Fruit fly (Drosophila melanogaster): Measurements from ENCODE around the gene gce.

gce gene

dm6 chrX:15296969-15297816 lies at the start of gene gce:
TSS of gene gce (plus strand) at chrX:15297766.
- TF ChIP-seq EcR (GFP tag; optimal IDR thresholded peaks at IDR 0.05): no peak
- no peak for TF ChIP-seq usp (GFP tag; optimal IDR thresholded peaks at IDR 0.05)
- TF ChIP-seq CG8478 (optimal IDR thresholded peaks at IDR 0.05): no peak
- no peak for TF ChIP-seq psq (optimal IDR thresholded peaks at IDR 0.05)
- no peak for TF ChIP-seq pan (optimal IDR thresholded peaks at IDR 0.05)
- TF ChIP-seq Dll (optimal IDR thresholded peaks at IDR 0.05): no peak

- no peak for TF ChIP-seq psq (optimal IDR thresholded peaks at IDR 0.05)
- TF ChIP-seq EcR (GFP tag; optimal IDR thresholded peaks at IDR 0.05): no peak
- no peak for TF ChIP-seq usp (GFP tag; optimal IDR thresholded peaks at IDR 0.05)
- TF ChIP-seq pan (optimal IDR thresholded peaks at IDR 0.05): no peak
- TF ChIP-seq CG8478 (optimal IDR thresholded peaks at IDR 0.05): no peak
- no peak for TF ChIP-seq Dll (optimal IDR thresholded peaks at IDR 0.05)
Observed at dm6 chrX:15259295-15259694, 38.3 kb upstream of the gce start.

- TF ChIP-seq Dll (optimal IDR thresholded peaks at IDR 0.05): no peak
- no peak for TF ChIP-seq CG8478 (optimal IDR thresholded peaks at IDR 0.05)
- no peak for TF ChIP-seq pan (optimal IDR thresholded peaks at IDR 0.05)
- TF ChIP-seq usp (GFP tag; optimal IDR thresholded peaks at IDR 0.05): no peak
- no peak for TF ChIP-seq psq (optimal IDR thresholded peaks at IDR 0.05)
- TF ChIP-seq EcR (GFP tag; optimal IDR thresholded peaks at IDR 0.05): no peak
Observed at dm6 chrX:15272305-15272704, 25.3 kb upstream of the gce start, which contains the start of gene CG9106. TSS of gene CG9106 (minus strand) at chrX:15272405.

- TF ChIP-seq EcR (GFP tag; optimal IDR thresholded peaks at IDR 0.05) (no peak), pan (optimal IDR thresholded peaks at IDR 0.05) (no peak), usp (GFP tag; optimal IDR thresholded peaks at IDR 0.05) (no peak), psq (optimal IDR thresholded peaks at IDR 0.05) (no peak), Dll (optimal IDR thresholded peaks at IDR 0.05) (no peak), CG8478 (optimal IDR thresholded peaks at IDR 0.05) (no peak)
Observed at dm6 chrX:15292794-15293193, 4.8 kb upstream of the gce start, which contains the start of gene CG5877. TSS of gene CG5877 (plus strand) at chrX:15293031.

dm6 chrX:15297963-15298297 lies 364 bp downstream of the gce start:
- no peak for TF ChIP-seq usp (GFP tag; optimal IDR thresholded peaks at IDR 0.05)
- TF ChIP-seq EcR (GFP tag; optimal IDR thresholded peaks at IDR 0.05): no peak
- no peak for TF ChIP-seq psq (optimal IDR thresholded peaks at IDR 0.05)
- no peak for TF ChIP-seq pan (optimal IDR thresholded peaks at IDR 0.05)
- no peak for TF ChIP-seq Dll (optimal IDR thresholded peaks at IDR 0.05)
- no peak for TF ChIP-seq CG8478 (optimal IDR thresholded peaks at IDR 0.05)

- TF ChIP-seq CG8478 (optimal IDR thresholded peaks at IDR 0.05) (no peak), EcR (GFP tag; optimal IDR thresholded peaks at IDR 0.05) (no peak), Dll (optimal IDR thresholded peaks at IDR 0.05) (peak; percentile 77), pan (optimal IDR thresholded peaks at IDR 0.05) (no peak), psq (optimal IDR thresholded peaks at IDR 0.05) (no peak)
Observed at dm6 chrX:15298298-15299069, 918 bp downstream of the gce start.

- no peak for TF ChIP-seq EcR (GFP tag; optimal IDR thresholded peaks at IDR 0.05)
- no peak for TF ChIP-seq CG8478 (optimal IDR thresholded peaks at IDR 0.05)
- TF ChIP-seq pan (optimal IDR thresholded peaks at IDR 0.05): no peak
- TF ChIP-seq psq (optimal IDR thresholded peaks at IDR 0.05): no peak
- no peak for TF ChIP-seq usp (GFP tag; optimal IDR thresholded peaks at IDR 0.05)
- TF ChIP-seq Dll (optimal IDR thresholded peaks at IDR 0.05): no peak
Observed at dm6 chrX:15299927-15300740, 2.6 kb downstream of the gce start.

- TF ChIP-seq usp (GFP tag; optimal IDR thresholded peaks at IDR 0.05) (no peak), CG8478 (optimal IDR thresholded peaks at IDR 0.05) (no peak), EcR (GFP tag; optimal IDR thresholded peaks at IDR 0.05) (no peak), psq (optimal IDR thresholded peaks at IDR 0.05) (no peak), pan (optimal IDR thresholded peaks at IDR 0.05) (no peak), Dll (optimal IDR thresholded peaks at IDR 0.05) (no peak)
Observed at dm6 chrX:15301175-15301574, 3.6 kb downstream of the gce start.

dm6 chrX:15303176-15304115 lies 5.9 kb downstream of the gce start:
- TF ChIP-seq EcR (GFP tag; optimal IDR thresholded peaks at IDR 0.05): no peak
- no peak for TF ChIP-seq Dll (optimal IDR thresholded peaks at IDR 0.05)
- no peak for TF ChIP-seq pan (optimal IDR thresholded peaks at IDR 0.05)
- no peak for TF ChIP-seq psq (optimal IDR thresholded peaks at IDR 0.05)
- TF ChIP-seq CG8478 (optimal IDR thresholded peaks at IDR 0.05): no peak
- TF ChIP-seq usp (GFP tag; optimal IDR thresholded peaks at IDR 0.05): no peak

- TF ChIP-seq psq (optimal IDR thresholded peaks at IDR 0.05) (no peak), usp (GFP tag; optimal IDR thresholded peaks at IDR 0.05) (no peak), Dll (optimal IDR thresholded peaks at IDR 0.05) (no peak), CG8478 (optimal IDR thresholded peaks at IDR 0.05) (no peak), EcR (GFP tag; optimal IDR thresholded peaks at IDR 0.05) (no peak), pan (optimal IDR thresholded peaks at IDR 0.05) (no peak)
Observed at dm6 chrX:15304211-15304610, 6.6 kb downstream of the gce start.

Measured in whole organism.